Fruit fly (Drosophila melanogaster) whole organism, adult: Measurements from ENCODE around the gene GluRIID.

ENCODE experiments used
- CG11617 ChIP-seq: fragments of 200-800 bp; sonication (Bioruptor generic); optimal IDR thresholded peaks from 2 replicates; lab custom pipeline; 2017; ENCODE audit warnings: mild to moderate bottlenecking, missing biosample characterization, missing genetic modification reagents, missing genetic modification characterization
- CG12768 ChIP-seq: fragments of 200-800 bp; sonication (Bioruptor generic); optimal IDR thresholded peaks from 2 replicates; lab custom pipeline; 2017; ENCODE audit warnings: missing biosample characterization, missing genetic modification characterization, mild to moderate bottlenecking, moderate library complexity, missing genetic modification reagents
- CG14711 ChIP-seq: fragments of 200-800 bp; sonication (Bioruptor generic); optimal IDR thresholded peaks from 2 replicates; lab custom pipeline; 2018; ENCODE audit warnings: missing biosample characterization, mild to moderate bottlenecking, missing genetic modification characterization, moderate library complexity
- CG1620 ChIP-seq: fragments of 200-800 bp; sonication (Bioruptor generic); optimal IDR thresholded peaks from 2 replicates; lab custom pipeline; 2016; ENCODE audit warnings: missing biosample characterization, missing genetic modification characterization
- CG33017 ChIP-seq: fragments of 200-800 bp; sonication (Bioruptor generic); optimal IDR thresholded peaks from 2 replicates; lab custom pipeline; 2018; ENCODE audit warnings: missing biosample characterization, mild to moderate bottlenecking, missing genetic modification characterization, moderate library complexity
- CG5204 ChIP-seq: fragments of 200-800 bp; sonication (Bioruptor generic); optimal IDR thresholded peaks from 2 replicates; lab custom pipeline; 2016; ENCODE audit warnings: missing biosample characterization, missing genetic modification characterization
- CG7045 ChIP-seq: fragments of 200-800 bp; sonication (Bioruptor generic); optimal IDR thresholded peaks from 2 replicates; lab custom pipeline; 2017; ENCODE audit warnings: missing biosample characterization, mild to moderate bottlenecking, missing genetic modification characterization
- CG7101 ChIP-seq: fragments of 200-800 bp; sonication (Bioruptor generic); optimal IDR thresholded peaks from 2 replicates; lab custom pipeline; 2018; ENCODE audit warnings: missing biosample characterization, mild to moderate bottlenecking, missing genetic modification characterization, moderate library complexity
- Clk ChIP-seq: fragments of 200-800 bp; sonication (Bioruptor generic); optimal IDR thresholded peaks from 2 replicates; lab custom pipeline; 2017; ENCODE audit warnings: missing biosample characterization, missing genetic modification characterization
- Crg-1 ChIP-seq: fragments of 200-800 bp; sonication (Bioruptor generic); optimal IDR thresholded peaks from 2 replicates; lab custom pipeline; 2016; ENCODE audit warnings: missing biosample characterization, missing genetic modification characterization
- Hr96 ChIP-seq: fragments of 200-800 bp; sonication (Bioruptor generic); optimal IDR thresholded peaks from 2 replicates; lab custom pipeline; 2016; ENCODE audit warnings: missing biosample characterization, missing genetic modification characterization
- Mnt ChIP-seq: fragments of 200-800 bp; sonication (Bioruptor generic); optimal IDR thresholded peaks from 2 replicates; lab custom pipeline; 2016; ENCODE audit warnings: missing biosample characterization, mild to moderate bottlenecking, missing genetic modification characterization
- bab1 ChIP-seq: fragments of 200-800 bp; sonication (Bioruptor generic); optimal IDR thresholded peaks from 3 replicates; lab custom pipeline; 2019; ENCODE audit warnings: missing biosample characterization, mild to moderate bottlenecking, missing genetic modification characterization, moderate library complexity
- cic ChIP-seq: fragments of 200-800 bp; sonication (Bioruptor generic); optimal IDR thresholded peaks from 2 replicates; lab custom pipeline; 2017; ENCODE audit warnings: missing biosample characterization, mild to moderate bottlenecking, missing genetic modification characterization, moderate library complexity
- cnc ChIP-seq, 2 experiments: fragments of >200 bp; optimal IDR thresholded peaks; 2 replicates each; lab custom pipeline; 2017
- kay ChIP-seq: fragments of 200-800 bp; sonication (Bioruptor generic); peaks from one replicate; lab custom pipeline; 2016; ENCODE audit warnings: missing biosample characterization, missing genetic modification characterization, borderline replicate concordance
- ovo ChIP-seq: fragments of 200-800 bp; sonication (Bioruptor generic); optimal IDR thresholded peaks from 2 replicates; lab custom pipeline; 2016; ENCODE audit warnings: missing biosample characterization, missing genetic modification characterization
- pad ChIP-seq: fragments of 200-800 bp; sonication (Bioruptor generic); optimal IDR thresholded peaks from 3 replicates; lab custom pipeline; 2017; ENCODE audit warnings: missing biosample characterization, missing genetic modification characterization, mild to moderate bottlenecking, moderate library complexity, missing genetic modification reagents
- tj ChIP-seq: fragments of 200-800 bp; sonication (Bioruptor generic); optimal IDR thresholded peaks from 3 replicates; lab custom pipeline; 2017; ENCODE audit warnings: missing biosample characterization, mild to moderate bottlenecking, missing genetic modification characterization, moderate library complexity
- toe ChIP-seq: fragments of 200-800 bp; sonication (Bioruptor generic); optimal IDR thresholded peaks from 2 replicates; lab custom pipeline; 2016; ENCODE audit warnings: missing biosample characterization, missing genetic modification characterization

Gene GluRIID

dm6 chr3R:20635735-20636134, 16.5 kb downstream of the GluRIID start:
- no peak for TF ChIP-seq toe
- no peak for TF ChIP-seq bab1 (GFP tag; lab: Kevin White, UChicago)
- TF ChIP-seq CG7045 (GFP tag; lab: Kevin White, UChicago), result no peak
- no peak for TF ChIP-seq Hr96 (GFP tag; lab: Kevin White, UChicago)
- no peak for TF ChIP-seq kay (GFP tag; lab: Kevin White, UChicago)
- TF ChIP-seq CG5204, result no peak
- no peak for TF ChIP-seq cnc (optimal IDR thresholded peaks at IDR 0.05; lab: Kevin White, UChicago)
- no peak for TF ChIP-seq Crg-1
- no peak for TF ChIP-seq pad

dm6 chr3R:20634674-20635594, 17.3 kb downstream of the GluRIID start, which contains the start of the genes Pi3K92E and Lrrk:
Gene Pi3K92E (minus strand): TSS chr3R:20634732.
Gene Lrrk (plus strand): TSS chr3R:20635480.
- TF ChIP-seq CG5204 (no peak), ovo (GFP tag; lab: Kevin White, UChicago) (no peak), Mnt (GFP tag; lab: Kevin White, UChicago) (no peak), cic (no peak), Clk (GFP tag; lab: Kevin White, UChicago) (no peak), pad (no peak), cnc (optimal IDR thresholded peaks at IDR 0.05; lab: Kevin White, UChicago) (no peak), toe (no peak), tj (GFP tag; lab: Kevin White, UChicago) (no peak), CG7101 (tag; lab: Kevin White, UChicago) (no peak), bab1 (GFP tag; lab: Kevin White, UChicago) (peak; percentile 77), CG14711 (tag; lab: Kevin White, UChicago) (no peak), CG12768 (GFP tag; lab: Kevin White, UChicago) (no peak), CG7045 (GFP tag; lab: Kevin White, UChicago) (no peak), CG11617 (GFP tag; lab: Kevin White, UChicago) (no peak), CG1620 (peak; percentile 51), Hr96 (GFP tag; lab: Kevin White, UChicago) (no peak), kay (GFP tag; lab: Kevin White, UChicago) (peak; percentile 11), Crg-1 (peak; percentile 44), CG33017 (tag; lab: Kevin White, UChicago) (no peak)

- TF ChIP-seq kay (GFP tag; lab: Kevin White, UChicago) (peak; percentile 99), Clk (GFP tag; lab: Kevin White, UChicago) (no peak), Hr96 (GFP tag; lab: Kevin White, UChicago) (no peak), cnc (optimal IDR thresholded peaks at IDR 0.05; lab: Kevin White, UChicago) (no peak), bab1 (GFP tag; lab: Kevin White, UChicago) (peak; percentile 72), Mnt (GFP tag; lab: Kevin White, UChicago) (peak; percentile 59), ovo (GFP tag; lab: Kevin White, UChicago) (no peak), CG5204 (no peak), CG33017 (tag; lab: Kevin White, UChicago) (peak; percentile 77), CG7101 (tag; lab: Kevin White, UChicago) (peak; percentile 68), cic (peak; percentile 30), Crg-1 (no peak), CG11617 (GFP tag; lab: Kevin White, UChicago) (peak; percentile 73), pad (peak; percentile 31), toe (no peak), CG1620 (peak; percentile 74), CG7045 (GFP tag; lab: Kevin White, UChicago) (peak; percentile 52), tj (GFP tag; lab: Kevin White, UChicago) (peak; percentile 75), CG14711 (tag; lab: Kevin White, UChicago) (no peak), CG12768 (GFP tag; lab: Kevin White, UChicago) (peak; percentile 81)
Observed at dm6 chr3R:20633984-20634446, 18.2 kb downstream of the GluRIID start.

- TF ChIP-seq Clk (GFP tag; lab: Kevin White, UChicago) (no peak), Mnt (GFP tag; lab: Kevin White, UChicago) (no peak), Hr96 (GFP tag; lab: Kevin White, UChicago) (no peak), CG5204 (no peak), kay (GFP tag; lab: Kevin White, UChicago) (no peak)
Observed at dm6 chr3R:20626123-20626522, 26.1 kb downstream of the GluRIID start.

- TF ChIP-seq Mnt (GFP tag; lab: Kevin White, UChicago) (no peak), cnc (optimal IDR thresholded peaks at IDR 0.05; lab: Kevin White, UChicago) (no peak), CG7101 (tag; lab: Kevin White, UChicago) (no peak), CG33017 (tag; lab: Kevin White, UChicago) (no peak), cic (no peak), toe (no peak), CG11617 (GFP tag; lab: Kevin White, UChicago) (no peak), ovo (GFP tag; lab: Kevin White, UChicago) (no peak)
Observed at dm6 chr3R:20622297-20623168, 29.7 kb downstream of the GluRIID start.
